Fruit fly (Drosophila melanogaster) whole organism, adult: ENCODE measurements around the gene CG6763.

Experiments used
- CG12768 ChIP-seq: fragments of 200-800 bp; sonication (Bioruptor generic); optimal IDR thresholded peaks from 2 replicates; lab custom pipeline; 2017; ENCODE audit warnings: missing biosample characterization, missing genetic modification characterization, mild to moderate bottlenecking, moderate library complexity, missing genetic modification reagents
- CG14711 ChIP-seq: fragments of 200-800 bp; sonication (Bioruptor generic); optimal IDR thresholded peaks from 2 replicates; lab custom pipeline; 2018; ENCODE audit warnings: missing biosample characterization, mild to moderate bottlenecking, missing genetic modification characterization, moderate library complexity
- CG1620 ChIP-seq: fragments of 200-800 bp; sonication (Bioruptor generic); optimal IDR thresholded peaks from 2 replicates; lab custom pipeline; 2016; ENCODE audit warnings: missing biosample characterization, missing genetic modification characterization
- CG7045 ChIP-seq: fragments of 200-800 bp; sonication (Bioruptor generic); optimal IDR thresholded peaks from 2 replicates; lab custom pipeline; 2017; ENCODE audit warnings: missing biosample characterization, mild to moderate bottlenecking, missing genetic modification characterization
- Hr96 ChIP-seq: fragments of 200-800 bp; sonication (Bioruptor generic); optimal IDR thresholded peaks from 2 replicates; lab custom pipeline; 2016; ENCODE audit warnings: missing biosample characterization, missing genetic modification characterization
- Mnt ChIP-seq: fragments of 200-800 bp; sonication (Bioruptor generic); optimal IDR thresholded peaks from 2 replicates; lab custom pipeline; 2016; ENCODE audit warnings: missing biosample characterization, mild to moderate bottlenecking, missing genetic modification characterization
- cic ChIP-seq: fragments of 200-800 bp; sonication (Bioruptor generic); optimal IDR thresholded peaks from 2 replicates; lab custom pipeline; 2017; ENCODE audit warnings: missing biosample characterization, mild to moderate bottlenecking, missing genetic modification characterization, moderate library complexity
- cnc ChIP-seq, 2 experiments: fragments of >200 bp; optimal IDR thresholded peaks; 2 replicates each; lab custom pipeline; 2017
- pad ChIP-seq: fragments of 200-800 bp; sonication (Bioruptor generic); optimal IDR thresholded peaks from 3 replicates; lab custom pipeline; 2017; ENCODE audit warnings: missing biosample characterization, missing genetic modification characterization, mild to moderate bottlenecking, moderate library complexity, missing genetic modification reagents
- toe ChIP-seq: fragments of 200-800 bp; sonication (Bioruptor generic); optimal IDR thresholded peaks from 2 replicates; lab custom pipeline; 2016; ENCODE audit warnings: missing biosample characterization, missing genetic modification characterization

DNA sequence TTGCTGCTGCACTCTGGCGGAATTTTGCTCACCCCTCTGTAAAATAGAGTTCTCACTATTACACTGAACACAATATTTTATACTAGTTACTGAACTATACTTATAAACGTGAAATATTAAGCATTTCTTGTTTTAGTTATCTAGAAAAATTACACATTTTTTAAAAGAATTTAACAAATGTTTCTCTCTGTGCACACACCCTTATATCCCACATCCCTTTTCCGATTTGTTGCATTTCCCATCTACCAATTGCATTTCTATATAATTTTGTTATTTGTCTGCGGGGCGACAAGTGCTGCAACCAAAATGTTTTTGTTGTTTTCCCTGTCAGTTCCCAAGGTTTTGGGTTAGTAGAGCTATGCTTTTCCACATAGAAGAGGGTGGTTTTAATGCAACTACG lies 19.5 kb downstream of the CG6763 start:
- no peak for TF ChIP-seq cic
- no peak for TF ChIP-seq CG14711 (tag; lab: Kevin White, UChicago)
- TF ChIP-seq Hr96 (GFP tag; lab: Kevin White, UChicago) = no peak
- TF ChIP-seq toe (GFP tag; lab: Kevin White, UChicago) = no peak
- TF ChIP-seq pad = no peak
- TF ChIP-seq CG7045 (GFP tag; lab: Kevin White, UChicago) = no peak
- TF ChIP-seq cnc (optimal IDR thresholded peaks at IDR 0.05; lab: Kevin White, UChicago) = no peak
- no peak for TF ChIP-seq Mnt (GFP tag; lab: Kevin White, UChicago)
- TF ChIP-seq CG12768 (GFP tag; lab: Kevin White, UChicago) = no peak
- TF ChIP-seq CG1620 (GFP tag; lab: Kevin White, UChicago) = no peak
